Worm (Caenorhabditis elegans) whole organism, early embryonic: ENCODE measurements around the gene lov-1.

Experiments used
- B0310.2 ChIP-seq: sonication (generic microtip); optimal IDR thresholded peaks from 2 replicates; lab custom pipeline; 2016; ENCODE audit warnings: mild to moderate bottlenecking, missing genetic modification characterization, missing compliant biosample characterization
- ama-1 ChIP-seq: fragments of 150-350 bp; optimal IDR thresholded peaks from 2 replicates; lab custom pipeline; 2014
- ceh-13 ChIP-seq: fragments of 200-800 bp; sonication (Bioruptor generic); optimal IDR thresholded peaks from 2 replicates; lab custom pipeline; 2018; ENCODE audit warnings: mild to moderate bottlenecking, missing genetic modification characterization, missing compliant biosample characterization
- hmbx-1 ChIP-seq: sonication (generic microtip); optimal IDR thresholded peaks from 2 replicates; lab custom pipeline; 2016; ENCODE audit warnings: mild to moderate bottlenecking, missing genetic modification characterization, missing compliant biosample characterization
- hnd-1 ChIP-seq: sonication (generic microtip); optimal IDR thresholded peaks from 2 replicates; lab custom pipeline; 2016; ENCODE audit warnings: missing genetic modification characterization, missing compliant biosample characterization
- tbx-11 ChIP-seq: fragments of 200-800 bp; sonication (Bioruptor generic); IDR thresholded peaks from 2 replicates; pipeline ENCODE4 v1.3.6; 2022; ENCODE audit warnings: missing genetic modification characterization, missing compliant biosample characterization
- tra-4 ChIP-seq: sonication (generic microtip); optimal IDR thresholded peaks from 2 replicates; lab custom pipeline; 2017; ENCODE audit warnings: missing genetic modification characterization, missing compliant biosample characterization

- TF ChIP-seq tra-4 (tag; lab: Kevin White, UChicago) (no peak), B0310.2 (tag; lab: Kevin White, UChicago) (no peak), ceh-13 (no peak), hmbx-1 (tag; lab: Kevin White, UChicago) (no peak), hnd-1 (tag; lab: Kevin White, UChicago) (no peak), tbx-11 (no peak), ama-1 (lab: Kevin White, UChicago) (no peak)
Measured at ce11 chrII:10065472-10065871, 56.2 kb downstream of the lov-1 start.
